Worm (Caenorhabditis elegans) whole organism, mixed stage, embryonic: ENCODE results near the gene spdl-1.
A peak's percentile ranks its signal among the peaks of the same experiment; 100 is the strongest.

Source experiments
- M03D4.4 ChIP-seq: sonication (generic microtip); optimal IDR thresholded peaks from 2 replicates; lab custom pipeline; 2017; ENCODE audit warnings: mild to moderate bottlenecking, missing genetic modification characterization, missing compliant biosample characterization
- bed-3 ChIP-seq: fragments of 200-800 bp; sonication (Bioruptor generic); optimal IDR thresholded peaks from 3 replicates; lab custom pipeline; 2018; ENCODE audit warnings: mild to moderate bottlenecking, missing genetic modification characterization, moderate library complexity, missing compliant biosample characterization
- blmp-1 ChIP-seq: fragments of 150-350 bp; optimal IDR thresholded peaks from 2 replicates; lab custom pipeline; 2014; ENCODE audit warnings: missing biosample characterization, missing genetic modification characterization
- ceh-39 ChIP-seq: fragments of 150-350 bp; optimal IDR thresholded peaks from 2 replicates; lab custom pipeline; 2014; ENCODE audit warnings: missing biosample characterization, missing genetic modification characterization
- ceh-83 ChIP-seq: fragments of 200-800 bp; sonication (Bioruptor generic); optimal IDR thresholded peaks from 2 replicates; lab custom pipeline; 2018; ENCODE audit warnings: mild to moderate bottlenecking, missing genetic modification characterization, missing compliant biosample characterization
- cnd-1 ChIP-seq: fragments of 200-800 bp; sonication (Bioruptor generic); optimal IDR thresholded peaks from 2 replicates; lab custom pipeline; 2018; ENCODE audit warnings: mild to moderate bottlenecking, missing genetic modification characterization, missing compliant biosample characterization
- drap-1 ChIP-seq: fragments of 200-800 bp; sonication (Bioruptor generic); optimal IDR thresholded peaks from 3 replicates; lab custom pipeline; 2018; ENCODE audit warnings: mild to moderate bottlenecking, missing genetic modification characterization, missing compliant biosample characterization
- elt-1 ChIP-seq: sonication (generic microtip); optimal IDR thresholded peaks from 2 replicates; lab custom pipeline; 2017; ENCODE audit warnings: missing genetic modification characterization, mild to moderate bottlenecking, missing compliant biosample characterization, antibody characterized with exemption, moderate library complexity, borderline replicate concordance; ENCODE audit not compliant: insufficient read depth
- elt-3 ChIP-seq: fragments of 150-350 bp; optimal IDR thresholded peaks from 2 replicates; lab custom pipeline; 2014; ENCODE audit warnings: missing biosample characterization, missing genetic modification characterization
- ham-2 ChIP-seq: fragments of 200-800 bp; sonication (Bioruptor generic); optimal IDR thresholded peaks from 2 replicates; lab custom pipeline; 2018; ENCODE audit warnings: mild to moderate bottlenecking, missing genetic modification characterization, missing compliant biosample characterization
- hlh-1 ChIP-seq: fragments of 150-350 bp; optimal IDR thresholded peaks from 2 replicates; lab custom pipeline; 2014; ENCODE audit warnings: missing biosample characterization, missing genetic modification reagents, missing genetic modification characterization
- lin-13 ChIP-seq: fragments of 150-350 bp; optimal IDR thresholded peaks from 2 replicates; lab custom pipeline; 2014; ENCODE audit warnings: missing biosample characterization, missing genetic modification characterization
- lin-32 ChIP-seq: fragments of 200-800 bp; sonication (Bioruptor generic); optimal IDR thresholded peaks from 2 replicates; lab custom pipeline; 2018; ENCODE audit warnings: mild to moderate bottlenecking, missing genetic modification characterization, missing compliant biosample characterization
- mab-5 ChIP-seq: fragments of 150-350 bp; optimal IDR thresholded peaks from 2 replicates; lab custom pipeline; 2014; ENCODE audit warnings: missing biosample characterization, missing genetic modification characterization
- mep-1 ChIP-seq: fragments of 150-350 bp; optimal IDR thresholded peaks from 2 replicates; lab custom pipeline; 2017; ENCODE audit warnings: missing biosample characterization, missing genetic modification reagents, missing genetic modification characterization, inconsistent platforms
- mls-2 ChIP-seq: sonication (generic microtip); optimal IDR thresholded peaks from 2 replicates; lab custom pipeline; 2016; ENCODE audit warnings: mild to moderate bottlenecking, missing genetic modification characterization, moderate library complexity, missing compliant biosample characterization
- nhr-12 ChIP-seq: fragments of 150-350 bp; optimal IDR thresholded peaks from 2 replicates; lab custom pipeline; 2014; ENCODE audit warnings: missing biosample characterization, missing genetic modification characterization
- nhr-28 ChIP-seq: fragments of 150-350 bp; optimal IDR thresholded peaks from 2 replicates; lab custom pipeline; 2014; ENCODE audit warnings: missing biosample characterization, missing genetic modification characterization
- nhr-76 ChIP-seq: sonication (generic microtip); optimal IDR thresholded peaks from 2 replicates; lab custom pipeline; 2017; ENCODE audit warnings: missing biosample characterization, missing genetic modification characterization
- pha-4 ChIP-seq: fragments of 150-350 bp; optimal IDR thresholded peaks from 2 replicates; lab custom pipeline; 2018; ENCODE audit warnings: missing biosample characterization, missing genetic modification reagents, missing genetic modification characterization
- sem-2 ChIP-seq: fragments of 200-800 bp; sonication (Bioruptor generic); optimal IDR thresholded peaks from 2 replicates; lab custom pipeline; 2018; ENCODE audit warnings: mild to moderate bottlenecking, missing genetic modification characterization, missing compliant biosample characterization
- sptf-1 ChIP-seq: sonication (generic microtip); optimal IDR thresholded peaks from 2 replicates; lab custom pipeline; 2017; ENCODE audit warnings: mild to moderate bottlenecking, missing genetic modification characterization, moderate library complexity, missing compliant biosample characterization
- tbx-8 ChIP-seq: fragments of 200-800 bp; sonication (Bioruptor generic); optimal IDR thresholded peaks from 2 replicates; lab custom pipeline; 2018; ENCODE audit warnings: mild to moderate bottlenecking, missing genetic modification characterization, moderate library complexity, missing compliant biosample characterization
- unc-120 ChIP-seq: sonication (generic microtip); optimal IDR thresholded peaks from 2 replicates; lab custom pipeline; 2017; ENCODE audit warnings: missing genetic modification characterization, missing compliant biosample characterization; ENCODE audit not compliant: poor library complexity, severe bottlenecking
- unc-39 ChIP-seq: fragments of 150-350 bp; optimal IDR thresholded peaks from 2 replicates; lab custom pipeline; 2014; ENCODE audit warnings: missing biosample characterization, missing genetic modification characterization
- unc-62 ChIP-seq: fragments of 150-350 bp; optimal IDR thresholded peaks from 2 replicates; lab custom pipeline; 2014; ENCODE audit warnings: missing biosample characterization, missing genetic modification reagents, missing genetic modification characterization
- zip-8 ChIP-seq: fragments of 150-350 bp; optimal IDR thresholded peaks from 2 replicates; lab custom pipeline; 2014; ENCODE audit warnings: missing biosample characterization, missing genetic modification characterization
- ztf-11 ChIP-seq: fragments of 150-350 bp; optimal IDR thresholded peaks from 2 replicates; lab custom pipeline; 2014; ENCODE audit warnings: missing biosample characterization, missing genetic modification characterization

spdl-1 gene

ce11 chrII:7770253-7770652 is 11.1 kb upstream of the spdl-1 start:
- no peak for TF ChIP-seq zip-8
- no peak for TF ChIP-seq ztf-11 (tag; lab: Kevin White, UChicago)
- TF ChIP-seq pha-4 (tag; lab: Kevin White, UChicago): no peak
- no peak for TF ChIP-seq nhr-12 (tag; lab: Kevin White, UChicago)
- no peak for TF ChIP-seq M03D4.4 (tag; lab: Kevin White, UChicago)
- TF ChIP-seq sem-2 (GFP tag; lab: Kevin White, UChicago): no peak
- TF ChIP-seq tbx-8 (GFP tag; lab: Kevin White, UChicago): no peak

- TF ChIP-seq unc-39: no peak
- no peak for TF ChIP-seq mab-5 (tag; lab: Kevin White, UChicago)
- no peak for TF ChIP-seq lin-32 (GFP tag; lab: Kevin White, UChicago)
- no peak for TF ChIP-seq bed-3 (GFP tag; lab: Kevin White, UChicago)
- TF ChIP-seq lin-13: no peak
- TF ChIP-seq elt-3 (tag; lab: Kevin White, UChicago): no peak
- no peak for TF ChIP-seq ham-2
- TF ChIP-seq drap-1: no peak
- no peak for TF ChIP-seq sptf-1 (tag; lab: Kevin White, UChicago)
- TF ChIP-seq sem-2 (GFP tag; lab: Kevin White, UChicago): no peak
- TF ChIP-seq hlh-1: no peak
- no peak for TF ChIP-seq nhr-28 (tag; lab: Kevin White, UChicago)
- TF ChIP-seq unc-120 (tag; lab: Kevin White, UChicago): no peak
- no peak for TF ChIP-seq nhr-76 (tag; lab: Kevin White, UChicago)
- TF ChIP-seq, all 35 proteins: peak for 0
Measured at ce11 chrII:7771917-7772316, 9.4 kb upstream of the spdl-1 start, which contains the start of gene C06A8.8. C06A8.8 (minus strand) TSS chrII:7772017.

ce11 chrII:7772411-7772810 is 9.0 kb upstream of the spdl-1 start, which contains the start of gene C06A8.6:
C06A8.6 (plus strand) TSS chrII:7772499.
- TF ChIP-seq tbx-8 (GFP tag; lab: Kevin White, UChicago) (no peak), unc-62 (GFP tag; lab: Kevin White, UChicago) (no peak), nhr-28 (tag; lab: Kevin White, UChicago) (no peak), zip-8 (no peak), lin-32 (GFP tag; lab: Kevin White, UChicago) (no peak), mep-1 (no peak), ztf-11 (tag; lab: Kevin White, UChicago) (no peak), bed-3 (GFP tag; lab: Kevin White, UChicago) (no peak), unc-120 (tag; lab: Kevin White, UChicago) (no peak), hlh-1 (no peak), mab-5 (tag; lab: Kevin White, UChicago) (no peak), blmp-1 (tag; lab: Kevin White, UChicago) (no peak), unc-39 (no peak), lin-13 (no peak), sptf-1 (tag; lab: Kevin White, UChicago) (no peak)

- no peak for TF ChIP-seq ceh-83 (GFP tag; lab: Kevin White, UChicago)
- TF ChIP-seq zip-8: no peak
- no peak for TF ChIP-seq mab-5 (tag; lab: Kevin White, UChicago)
Measured at ce11 chrII:7773427-7773993, 7.9 kb upstream of the spdl-1 start.

ce11 chrII:7776232-7776631 is 5.1 kb upstream of the spdl-1 start:
- TF ChIP-seq unc-39 (no peak), lin-32 (GFP tag; lab: Kevin White, UChicago) (no peak), elt-1 (tag; lab: Kevin White, UChicago) (peak; percentile 63)

ce11 chrII:7776715-7777114 is 4.7 kb upstream of the spdl-1 start:
- no peak for TF ChIP-seq tbx-8 (GFP tag; lab: Kevin White, UChicago)
- no peak for TF ChIP-seq unc-62 (GFP tag; lab: Kevin White, UChicago)
- no peak for TF ChIP-seq ceh-39 (tag; lab: Kevin White, UChicago)
- TF ChIP-seq nhr-28 (tag; lab: Kevin White, UChicago): no peak
- TF ChIP-seq unc-39: no peak
- no peak for TF ChIP-seq sptf-1 (tag; lab: Kevin White, UChicago)
- no peak for TF ChIP-seq mls-2
- TF ChIP-seq elt-1 (tag; lab: Kevin White, UChicago): peak; percentile 13
- no peak for TF ChIP-seq cnd-1 (tag; lab: Kevin White, UChicago)
- peak; percentile 39 for TF ChIP-seq elt-3 (tag; lab: Kevin White, UChicago)
- no peak for TF ChIP-seq bed-3 (GFP tag; lab: Kevin White, UChicago)
- no peak for TF ChIP-seq nhr-12 (tag; lab: Kevin White, UChicago)
- no peak for TF ChIP-seq zip-8
- TF ChIP-seq pha-4 (tag; lab: Kevin White, UChicago): no peak
- TF ChIP-seq ztf-11 (tag; lab: Kevin White, UChicago): no peak
